Worm (Caenorhabditis elegans) whole organism, midembryonic: ENCODE results near the gene acr-15.

Experiments used
- T22C8.4 ChIP-seq: fragments of 200-800 bp; sonication (Bioruptor generic); IDR thresholded peaks from 2 replicates; pipeline ENCODE4 v1.3.6; 2022; ENCODE audit warnings: missing genetic modification characterization, missing compliant biosample characterization
- cog-1 ChIP-seq: sonication (generic microtip); optimal IDR thresholded peaks from 2 replicates; lab custom pipeline; 2016; ENCODE audit warnings: missing genetic modification characterization, missing compliant biosample characterization
- flt-1 ChIP-seq: fragments of 200-800 bp; sonication (Bioruptor generic); IDR thresholded peaks from 2 replicates; pipeline ENCODE4 v1.3.6; 2022; ENCODE audit warnings: missing genetic modification characterization, missing compliant biosample characterization
- ztf-23 ChIP-seq: fragments of 200-800 bp; sonication (Bioruptor generic); IDR thresholded peaks from 2 replicates; pipeline ENCODE4 v1.3.6; 2022; ENCODE audit warnings: missing genetic modification reagents, missing genetic modification characterization, missing compliant biosample characterization

DNA sequence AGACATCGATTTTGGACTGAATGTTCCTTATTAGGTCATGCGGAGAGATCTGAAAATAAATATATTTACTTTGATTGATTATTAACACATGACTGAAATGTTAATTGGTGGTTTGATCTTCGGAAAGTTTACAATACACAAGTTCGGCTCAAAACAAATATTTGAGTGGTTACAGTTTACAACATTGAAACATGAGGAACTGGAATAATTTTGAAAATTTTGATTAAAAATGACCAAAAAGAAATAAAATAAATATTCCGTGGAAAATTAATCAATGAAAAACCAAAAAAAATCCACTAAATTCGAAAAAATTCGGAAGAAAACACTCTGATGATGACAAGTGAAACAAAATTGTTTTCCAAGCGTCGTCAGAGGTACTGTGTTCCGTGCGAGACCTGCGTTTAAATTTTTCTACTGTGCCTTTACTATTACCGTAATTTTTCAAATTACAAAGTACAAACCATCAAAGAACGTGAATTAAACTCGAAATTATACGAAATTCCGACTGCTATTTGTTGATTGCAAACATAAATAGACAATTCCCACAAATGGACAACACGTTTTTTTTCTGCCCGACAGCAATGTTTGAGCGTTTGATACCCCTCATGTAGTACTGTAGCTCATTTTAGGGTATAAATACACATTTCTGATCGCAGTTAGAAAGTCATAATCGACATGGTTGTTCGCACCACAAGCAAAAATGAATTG lies 31.5 kb upstream of the acr-15 start, which contains the start of the genes F45F2.11 and otpl-7:
- TF ChIP-seq T22C8.4 (GFP tag; lab: Robert Waterston, UW), result no peak
- TF ChIP-seq ztf-23 (GFP tag; lab: Robert Waterston, UW), result no peak
- TF ChIP-seq flt-1, result no peak
- TF ChIP-seq cog-1, result no peak
